Fruit fly (Drosophila melanogaster) whole organism, embryonic: ENCODE data around the gene Arc42.

Experiments
- ATbp ChIP-seq: fragments of 200-800 bp; sonication (Bioruptor generic); optimal IDR thresholded peaks from 2 replicates; lab custom pipeline; 2017; ENCODE audit warnings: missing biosample characterization, mild to moderate bottlenecking, missing genetic modification characterization, missing genetic modification reagents
- Asciz ChIP-seq: fragments of 200-800 bp; sonication (Bioruptor generic); optimal IDR thresholded peaks from 2 replicates; lab custom pipeline; 2017; ENCODE audit warnings: missing biosample characterization, mild to moderate bottlenecking, missing genetic modification characterization, missing genetic modification reagents
- Atf-2 ChIP-seq: fragments of 200-800 bp; sonication (Bioruptor generic); optimal IDR thresholded peaks from 2 replicates; lab custom pipeline; 2016; ENCODE audit warnings: missing biosample characterization, missing genetic modification characterization
- CG10654 ChIP-seq: fragments of 200-800 bp; sonication (Bioruptor generic); optimal IDR thresholded peaks from 2 replicates; lab custom pipeline; 2016; ENCODE audit warnings: missing biosample characterization, missing genetic modification characterization
- CG12071 ChIP-seq: fragments of 200-800 bp; sonication (Bioruptor generic); optimal IDR thresholded peaks from 3 replicates; lab custom pipeline; 2018; ENCODE audit warnings: missing biosample characterization, mild to moderate bottlenecking, missing genetic modification characterization
- CG16813 ChIP-seq: fragments of 200-800 bp; sonication (Bioruptor generic); IDR thresholded peaks from 3 replicates; pipeline ENCODE4 v1.3.6; 2022; ENCODE audit warnings: missing biosample characterization, missing genetic modification characterization; ENCODE audit not compliant: partially characterized antibody
- CG17186 ChIP-seq: fragments of 200-800 bp; sonication (Bioruptor generic); optimal IDR thresholded peaks from 3 replicates; lab custom pipeline; 2017; ENCODE audit warnings: missing biosample characterization, missing genetic modification reagents, missing genetic modification characterization
- CG17328 ChIP-seq: fragments of 200-800 bp; sonication (Bioruptor generic); IDR thresholded peaks from 2 replicates; pipeline ENCODE4 v1.3.6; 2022; ENCODE audit warnings: missing biosample characterization, missing genetic modification characterization
- CG17361 ChIP-seq: fragments of 200-800 bp; sonication (Bioruptor generic); IDR thresholded peaks from 3 replicates; pipeline ENCODE4 v1.3.6; 2022; ENCODE audit warnings: missing biosample characterization, missing genetic modification characterization
- CG1832 ChIP-seq: fragments of 200-800 bp; sonication (Bioruptor generic); optimal IDR thresholded peaks from 2 replicates; lab custom pipeline; 2017; ENCODE audit warnings: missing biosample characterization, mild to moderate bottlenecking, missing genetic modification characterization, inconsistent platforms
- CG18599 ChIP-seq: fragments of 200-800 bp; sonication (Bioruptor generic); optimal IDR thresholded peaks from 3 replicates; lab custom pipeline; 2017; ENCODE audit warnings: missing biosample characterization, missing genetic modification characterization, mild to moderate bottlenecking, moderate library complexity, missing genetic modification reagents
- CG32532 ChIP-seq: fragments of 200-800 bp; sonication (Bioruptor generic); IDR thresholded peaks from 2 replicates; pipeline ENCODE4 v1.3.6; 2022; ENCODE audit warnings: missing biosample characterization, missing genetic modification characterization
- CG42726 ChIP-seq: fragments of 200-800 bp; sonication (Bioruptor generic); IDR thresholded peaks from 2 replicates; pipeline ENCODE4 v1.3.6; 2022; ENCODE audit warnings: missing biosample characterization, missing genetic modification characterization; ENCODE audit not compliant: partially characterized antibody
- CG6689 ChIP-seq: fragments of 200-800 bp; sonication (Bioruptor generic); IDR thresholded peaks from 2 replicates; pipeline ENCODE4 v1.3.6; 2022; ENCODE audit warnings: missing biosample characterization, missing genetic modification characterization
- CG7357 ChIP-seq: fragments of 200-800 bp; sonication (Bioruptor generic); IDR thresholded peaks from 3 replicates; pipeline ENCODE4 v1.3.6; 2022; ENCODE audit warnings: missing biosample characterization, missing genetic modification characterization
- CG9727 ChIP-seq: fragments of 200-800 bp; sonication (Bioruptor generic); optimal IDR thresholded peaks from 3 replicates; lab custom pipeline; 2017; ENCODE audit warnings: missing biosample characterization, mild to moderate bottlenecking, missing genetic modification characterization
- CG9817 ChIP-seq: fragments of 200-800 bp; sonication (Bioruptor generic); optimal IDR thresholded peaks from 2 replicates; lab custom pipeline; 2018; ENCODE audit warnings: missing biosample characterization, mild to moderate bottlenecking, missing genetic modification characterization, moderate library complexity
- Fer1 ChIP-seq: fragments of 200-800 bp; sonication (Bioruptor generic); optimal IDR thresholded peaks from 2 replicates; lab custom pipeline; 2017; ENCODE audit warnings: missing biosample characterization, mild to moderate bottlenecking, missing genetic modification characterization
- Hmr ChIP-seq: fragments of 200-800 bp; sonication (Bioruptor generic); optimal IDR thresholded peaks from 3 replicates; lab custom pipeline; 2017; ENCODE audit warnings: mild to moderate bottlenecking, missing biosample characterization, missing genetic modification reagents, missing genetic modification characterization
- Hmx ChIP-seq: fragments of 200-800 bp; sonication (Bioruptor generic); optimal IDR thresholded peaks from 2 replicates; lab custom pipeline; 2016; ENCODE audit warnings: missing biosample characterization, missing genetic modification characterization
- MBD-R2 ChIP-seq: fragments of 200-800 bp; sonication (Bioruptor generic); IDR thresholded peaks from 2 replicates; pipeline ENCODE4 v1.3.6; 2022; ENCODE audit warnings: missing biosample characterization, missing genetic modification characterization
- MTF-1 ChIP-seq: fragments of 200-800 bp; sonication (Bioruptor generic); optimal IDR thresholded peaks from 2 replicates; lab custom pipeline; 2018; ENCODE audit warnings: missing biosample characterization, mild to moderate bottlenecking, missing genetic modification characterization, borderline replicate concordance
- Nf-YC ChIP-seq: fragments of 200-800 bp; optimal IDR thresholded peaks from 3 replicates; lab custom pipeline; 2019; ENCODE audit warnings: missing biosample characterization, mild to moderate bottlenecking, missing genetic modification characterization, moderate library complexity
- Optix ChIP-seq: fragments of 200-800 bp; sonication (Bioruptor generic); IDR thresholded peaks from 3 replicates; pipeline ENCODE4 v1.3.6; 2022; ENCODE audit warnings: missing biosample characterization, missing genetic modification characterization
- Rx ChIP-seq: fragments of 200-800 bp; sonication (Bioruptor generic); IDR thresholded peaks from 2 replicates; pipeline ENCODE4 v1.3.6; 2022; ENCODE audit warnings: missing biosample characterization, missing genetic modification characterization
- Vsx1 ChIP-seq: fragments of 200-800 bp; sonication (Bioruptor generic); optimal IDR thresholded peaks from 2 replicates; lab custom pipeline; 2017; ENCODE audit warnings: missing biosample characterization, mild to moderate bottlenecking, missing genetic modification characterization, missing genetic modification reagents
- YL-1 ChIP-seq: fragments of 200-800 bp; sonication (Bioruptor generic); optimal IDR thresholded peaks from 3 replicates; lab custom pipeline; 2017; ENCODE audit warnings: missing biosample characterization, mild to moderate bottlenecking, missing genetic modification characterization
- ase ChIP-seq: fragments of 200-800 bp; sonication (Bioruptor generic); IDR thresholded peaks from 3 replicates; pipeline ENCODE4 v1.3.6; 2022; ENCODE audit warnings: missing biosample characterization, missing genetic modification characterization
- bab2 ChIP-seq: fragments of 200-800 bp; sonication (Bioruptor generic); optimal IDR thresholded peaks from 2 replicates; lab custom pipeline; 2016; ENCODE audit warnings: missing biosample characterization, missing genetic modification characterization
- bbx ChIP-seq: fragments of 200-800 bp; sonication (Bioruptor generic); IDR thresholded peaks from 2 replicates; pipeline ENCODE4 v1.3.6; 2022; ENCODE audit warnings: missing biosample characterization, missing genetic modification characterization; ENCODE audit not compliant: partially characterized antibody
- btn ChIP-seq: fragments of 200-800 bp; sonication (Bioruptor generic); optimal IDR thresholded peaks from 2 replicates; lab custom pipeline; 2016; ENCODE audit warnings: missing biosample characterization, missing genetic modification characterization
- cg ChIP-seq: fragments of 200-800 bp; sonication (Bioruptor generic); optimal IDR thresholded peaks from 3 replicates; lab custom pipeline; 2019; ENCODE audit warnings: missing biosample characterization, mild to moderate bottlenecking, missing genetic modification characterization, moderate library complexity
- chn ChIP-seq: fragments of 200-800 bp; sonication (Bioruptor generic); optimal IDR thresholded peaks from 2 replicates; lab custom pipeline; 2016; ENCODE audit warnings: missing biosample characterization, missing genetic modification characterization
- crp ChIP-seq, 2 experiments: fragments of 200-800 bp; sonication (Bioruptor generic); optimal IDR thresholded peaks; 2 replicates in 1 of 2; 3 replicates in 1 of 2; lab custom pipeline; 2017; ENCODE audit warnings: missing biosample characterization in 2 of 2, missing genetic modification characterization in 2 of 2, mild to moderate bottlenecking in 1 of 2, moderate library complexity in 1 of 2
- dati ChIP-seq: fragments of 200-800 bp; sonication (Bioruptor generic); IDR thresholded peaks from 2 replicates; pipeline ENCODE4 v1.3.6; 2022; ENCODE audit warnings: missing biosample characterization, missing genetic modification characterization
- dimm ChIP-seq: fragments of 200-800 bp; sonication (Bioruptor generic); IDR thresholded peaks from 2 replicates; pipeline ENCODE4 v1.3.6; 2022; ENCODE audit warnings: missing biosample characterization, missing genetic modification characterization
- disco-r ChIP-seq: fragments of 200-800 bp; sonication (Bioruptor generic); optimal IDR thresholded peaks from 2 replicates; lab custom pipeline; 2016; ENCODE audit warnings: missing biosample characterization, missing genetic modification characterization
- gce ChIP-seq: fragments of 200-800 bp; sonication (Bioruptor generic); IDR thresholded peaks from 3 replicates; pipeline ENCODE4 v1.3.6; 2022; ENCODE audit warnings: missing biosample characterization, missing genetic modification characterization
- gt ChIP-seq: fragments of 200-800 bp; sonication (Bioruptor generic); IDR thresholded peaks from 2 replicates; pipeline ENCODE4 v1.3.6; 2022; ENCODE audit warnings: missing biosample characterization, missing genetic modification characterization
- lab ChIP-seq: fragments of 200-800 bp; sonication (Bioruptor generic); optimal IDR thresholded peaks from 3 replicates; lab custom pipeline; 2017; ENCODE audit warnings: missing biosample characterization, missing genetic modification characterization, mild to moderate bottlenecking, moderate library complexity, missing genetic modification reagents
- maf-S ChIP-seq: fragments of 200-800 bp; sonication (Bioruptor generic); optimal IDR thresholded peaks from 2 replicates; lab custom pipeline; 2016; ENCODE audit warnings: missing biosample characterization, missing genetic modification characterization
- p53 ChIP-seq: fragments of 200-800 bp; sonication (Bioruptor generic); optimal IDR thresholded peaks from 2 replicates; lab custom pipeline; 2016; ENCODE audit warnings: missing biosample characterization, missing genetic modification characterization
- sim ChIP-seq: fragments of 200-800 bp; sonication (Bioruptor generic); IDR thresholded peaks from 2 replicates; pipeline ENCODE4 v1.3.6; 2022; ENCODE audit warnings: missing biosample characterization, missing genetic modification characterization
- sima ChIP-seq: fragments of 200-800 bp; sonication (Bioruptor generic); optimal IDR thresholded peaks from 2 replicates; lab custom pipeline; 2016; ENCODE audit warnings: missing biosample characterization, missing genetic modification characterization
- sob ChIP-seq: fragments of 200-800 bp; sonication (Bioruptor generic); IDR thresholded peaks from 2 replicates; pipeline ENCODE4 v1.3.6; 2022; ENCODE audit warnings: missing biosample characterization, missing genetic modification characterization
- stc ChIP-seq: fragments of 200-800 bp; sonication (Bioruptor generic); IDR thresholded peaks from 2 replicates; pipeline ENCODE4 v1.3.6; 2022; ENCODE audit warnings: missing biosample characterization, missing genetic modification characterization
- stwl ChIP-seq: fragments of 200-800 bp; sonication (Bioruptor generic); optimal IDR thresholded peaks from 3 replicates; lab custom pipeline; 2018; ENCODE audit warnings: missing biosample characterization, mild to moderate bottlenecking, missing genetic modification characterization, moderate library complexity
- tgo ChIP-seq: fragments of 200-800 bp; sonication (Bioruptor generic); IDR thresholded peaks from 3 replicates; pipeline ENCODE4 v1.3.6; 2022; ENCODE audit warnings: missing biosample characterization, missing genetic modification characterization
- tll ChIP-seq, 2 experiments: fragments of 200-800 bp in 1 of 2; fragments of >200 bp in 1 of 2; sonication (Bioruptor generic) in 1 of 2; optimal IDR thresholded peaks; 2 replicates each; lab custom pipeline; 2017 to 2019; ENCODE audit warnings: missing biosample characterization in 2 of 2, missing genetic modification characterization in 2 of 2, mild to moderate bottlenecking in 1 of 2, moderate library complexity in 1 of 2
- wor ChIP-seq: fragments of 200-800 bp; sonication (Bioruptor generic); IDR thresholded peaks from 2 replicates; pipeline ENCODE4 v1.3.6; 2022; ENCODE audit warnings: missing biosample characterization, missing genetic modification characterization

The Arc42 gene

dm6 chr3R:19908863-19909343, 31.4 kb downstream of the Arc42 start (continued):
- TF ChIP-seq CG17186 (GFP tag; lab: Kevin White, UChicago) (peak; percentile 57), ase (GFP tag; lab: Robert Waterston, UW) (peak; percentile 84), disco-r (peak; percentile 63), Rx (peak; percentile 81), CG10654 (GFP tag; lab: Kevin White, UChicago) (peak; percentile 82), tgo (GFP tag; lab: Robert Waterston, UW) (peak; percentile 86), CG12071 (GFP tag; lab: Kevin White, UChicago) (peak; percentile 87), cg (GFP tag; lab: Kevin White, UChicago) (no peak), CG9817 (tag; lab: Kevin White, UChicago) (peak; percentile 65), tll (GFP tag; optimal IDR thresholded peaks at IDR 0.05; lab: Kevin White, UChicago) (no peak), CG42726 (GFP tag; lab: Robert Waterston, UW) (no peak), sim (peak; percentile 60; the same call in 1 of the 2 replicates), Nf-YC (tag; lab: Kevin White, UChicago) (no peak), CG7357 (peak; percentile 66; the same call in 2 of the 3 replicates), CG18599 (GFP tag; lab: Kevin White, UChicago) (peak; percentile 88), dati (peak; percentile 64), Optix (GFP tag; lab: Robert Waterston, UW) (peak; percentile 78), sob (GFP tag; lab: Robert Waterston, UW) (peak; percentile 85), CG32532 (GFP tag; lab: Robert Waterston, UW) (peak; percentile 91), Vsx1 (GFP tag; lab: Kevin White, UChicago) (peak; percentile 59), bab2 (peak; percentile 52), dimm (GFP tag; lab: Robert Waterston, UW) (0 out of 2 replicates have a peak, but pooled peaks have one; percentile 46), stwl (tag; lab: Kevin White, UChicago) (no peak), CG9727 (GFP tag; lab: Kevin White, UChicago) (peak; percentile 62), Hmx (GFP tag; lab: Kevin White, UChicago) (no peak), MTF-1 (GFP tag; lab: Kevin White, UChicago) (peak; percentile 71), bbx (no peak), crp (GFP tag; optimal IDR thresholded peaks at IDR 0.05; lab: Kevin White, UChicago) (no peak), maf-S (GFP tag; lab: Kevin White, UChicago) (peak; percentile 76), Asciz (GFP tag; lab: Kevin White, UChicago) (peak; percentile 72), YL-1 (GFP tag; lab: Kevin White, UChicago) (no peak), MBD-R2 (GFP tag; lab: Robert Waterston, UW) (peak; percentile 61; the same call in 1 of the 2 replicates), btn (GFP tag; lab: Kevin White, UChicago) (peak; percentile 49), ATbp (GFP tag; lab: Kevin White, UChicago) (peak; percentile 82), CG17328 (GFP tag; lab: Robert Waterston, UW) (peak; percentile 91), stc (peak; percentile 86), CG17361 (GFP tag; lab: Robert Waterston, UW) (peak; percentile 67), chn (peak; percentile 83), Atf-2 (GFP tag; lab: Kevin White, UChicago) (peak; percentile 76), gt (GFP tag; lab: Robert Waterston, UW) (no peak; the same call in 1 of the 2 replicates), Hmr (GFP tag; lab: Kevin White, UChicago) (peak; percentile 80), CG16813 (GFP tag; lab: Robert Waterston, UW) (no peak), wor (GFP tag; lab: Robert Waterston, UW) (peak; percentile 78), CG1832 (GFP tag; lab: Kevin White, UChicago) (no peak), CG6689 (GFP tag; lab: Robert Waterston, UW) (peak; percentile 87), sima (GFP tag; lab: Kevin White, UChicago) (no peak), gce (GFP tag; lab: Robert Waterston, UW) (peak; percentile 88; the same call in 2 of the 3 replicates), p53 (GFP tag; lab: Kevin White, UChicago) (peak; percentile 6), Fer1 (GFP tag; lab: Kevin White, UChicago) (peak; percentile 76), lab (GFP tag; lab: Kevin White, UChicago) (peak; percentile 90)
